Worm (Caenorhabditis elegans): Measurements from ENCODE around the gene Y53C12A.6.
A peak's percentile ranks its signal among the peaks of the same experiment; 100 is the strongest.

ce11 chrII:9668959-9669358 is 48.8 kb downstream of the Y53C12A.6 start, which contains the start of gene taf-8:
- TF ChIP-seq him-1 (tag; optimal IDR thresholded peaks at IDR 0.05) (no peak), W03F9.2 (tag; optimal IDR thresholded peaks at IDR 0.05) (peak; percentile 16), dao-5 (tag; optimal IDR thresholded peaks at IDR 0.05) (no peak)
